Worm (Caenorhabditis elegans): ENCODE data around the gene ugt-58.

ugt-58 gene

ce11 chrII:9617039-9617901, 30.7 kb upstream of the ugt-58 start, which contains the start of gene hal-3 (continued):
- TF ChIP-seq hlh-30 (tag; optimal IDR thresholded peaks at IDR 0.05; ENCODE audit: insufficient read depth) (no peak), dmd-6 (GFP tag; IDR thresholded peaks at IDR 0.05) (no peak; the same call in 1 of the 2 replicates), unc-39 (tag; optimal IDR thresholded peaks at IDR 0.05) (no peak), dmd-8 (GFP tag; IDR thresholded peaks at IDR 0.05) (0 out of 2 replicates have a peak, but pooled peaks have one; percentile 14), attf-4 (tag; optimal IDR thresholded peaks at IDR 0.05) (no peak), F44E2.7 (GFP tag; IDR thresholded peaks at IDR 0.05) (no peak), madf-9 (GFP tag; conservative IDR thresholded peaks at IDR 0.05) (0 out of 2 replicates have a peak, but pooled peaks have one; percentile 4), mes-2 (tag; optimal IDR thresholded peaks at IDR 0.05; ENCODE audit: poor library complexity, severe bottlenecking) (peak; percentile 64), php-3 (GFP tag; IDR thresholded peaks at IDR 0.05) (no peak), arid-1 (GFP tag; conservative IDR thresholded peaks at IDR 0.05) (peak; percentile 47; the same call in 1 of the 2 replicates), ama-1 (optimal IDR thresholded peaks at IDR 0.05) (peak; percentile 47), aly-2 (tag; optimal IDR thresholded peaks at IDR 0.05) (no peak), rbr-2 (tag; optimal IDR thresholded peaks at IDR 0.05) (no peak), lsy-2 (tag; optimal IDR thresholded peaks at IDR 0.05) (no peak), snpc-4 (tag; optimal IDR thresholded peaks at IDR 0.05) (no peak), nhr-76 (tag; optimal IDR thresholded peaks at IDR 0.05) (no peak), hif-1 (tag; optimal IDR thresholded peaks at IDR 0.05) (peak in 1 of 2 experiments; percentile 18), zfp-3 (GFP tag; conservative IDR thresholded peaks at IDR 0.05) (peak; percentile 80), pha-4 (GFP tag; IDR thresholded peaks at IDR 0.05) (peak; percentile 42), pha-4 (tag; optimal IDR thresholded peaks at IDR 0.05) (no peak), ztf-11 (tag; optimal IDR thresholded peaks at IDR 0.05) (no peak), egl-27 (tag; optimal IDR thresholded peaks at IDR 0.05) (no peak), lin-29 (GFP tag; IDR thresholded peaks at IDR 0.05) (no peak), aha-1 (tag) (peak; percentile 75)

DNA sequence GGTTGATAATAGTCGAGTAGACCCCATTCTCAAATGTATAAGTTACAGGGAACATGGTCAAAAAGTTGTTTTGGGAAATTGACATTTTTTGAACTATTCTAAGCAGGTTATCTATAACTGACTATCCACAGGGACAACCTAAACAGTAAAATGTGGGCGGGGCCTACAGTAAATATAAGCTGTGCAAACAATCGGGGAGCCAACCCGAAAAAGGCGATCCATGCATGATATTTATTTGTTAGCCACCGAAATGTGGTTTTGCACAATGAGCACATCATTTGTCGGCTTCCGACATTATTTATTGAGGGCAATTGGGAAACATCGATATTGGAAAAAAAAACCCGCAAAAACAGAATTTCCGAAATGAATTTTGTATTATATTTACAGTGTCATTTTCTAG, 28.1 kb upstream of the ugt-58 start, which contains the start of gene hlh-6:
Gene hlh-6 (minus strand): TSS at position 101 of the 400 bp plus-strand sequence.
- no peak for TF ChIP-seq spr-1 (tag; optimal IDR thresholded peaks at IDR 0.05)
- TF ChIP-seq dmd-6 (GFP tag; IDR thresholded peaks at IDR 0.05): no peak
- no peak for TF ChIP-seq rbr-2 (tag; optimal IDR thresholded peaks at IDR 0.05)
- no peak for TF ChIP-seq nhr-237 (tag; optimal IDR thresholded peaks at IDR 0.05)
- no peak for TF ChIP-seq mep-1 (tag; optimal IDR thresholded peaks at IDR 0.05)
- no peak for TF ChIP-seq lin-38 (GFP tag; IDR thresholded peaks at IDR 0.05)
- TF ChIP-seq lin-39 (tag; optimal IDR thresholded peaks at IDR 0.05): no peak
- no peak for TF ChIP-seq ceh-82 (tag; optimal IDR thresholded peaks at IDR 0.05)
- no peak for TF ChIP-seq unc-39 (tag; optimal IDR thresholded peaks at IDR 0.05)
- no peak for TF ChIP-seq unc-130 (GFP tag; optimal IDR thresholded peaks at IDR 0.05)
- TF ChIP-seq ctbp-1 (GFP tag; IDR thresholded peaks at IDR 0.05): no peak
- TF ChIP-seq nhr-25 (tag; optimal IDR thresholded peaks at IDR 0.05; ENCODE audit: borderline replicate concordance, insufficient read depth): no peak
- TF ChIP-seq unc-62 (GFP tag; optimal IDR thresholded peaks at IDR 0.05 in 1 of 2): no peak
- no peak for TF ChIP-seq unc-62 (tag; optimal IDR thresholded peaks at IDR 0.05)

ce11 chrII:9611347-9611923, 24.9 kb upstream of the ugt-58 start, which contains the start of the genes T15H9.5 and T15H9.4:
TSS of gene T15H9.5 (minus strand) at chrII:9611447.
TSS of gene T15H9.4 (plus strand) at chrII:9611873.
- no peak for TF ChIP-seq dmd-6 (GFP tag; IDR thresholded peaks at IDR 0.05)

Measured in whole organism, L4 larva.